Fruit fly (Drosophila melanogaster): ENCODE data around the gene CG13293.
A peak's percentile ranks its signal among the peaks of the same experiment; 100 is the strongest.

The CG13293 gene

dm6 chr3L:6085988-6086387, 3.3 kb downstream of the CG13293 start:
- TF ChIP-seq foxo (GFP tag; optimal IDR thresholded peaks at IDR 0.05) = peak in 1 of 2 experiments; percentile 0
- TF ChIP-seq Dfd (GFP tag; optimal IDR thresholded peaks at IDR 0.05) = no peak
- no peak for TF ChIP-seq Mio (GFP tag; optimal IDR thresholded peaks at IDR 0.05)
- TF ChIP-seq dl (GFP tag; optimal IDR thresholded peaks at IDR 0.05; ENCODE audit: insufficient read depth in 1 of 2, partially characterized antibody in 2 of 2) = no peak
- no peak for TF ChIP-seq woc (GFP tag; optimal IDR thresholded peaks at IDR 0.05)
- no peak for TF ChIP-seq CG9705 (GFP tag; optimal IDR thresholded peaks at IDR 0.05)
- TF ChIP-seq Hr78 (GFP tag; optimal IDR thresholded peaks at IDR 0.05) = no peak
- no peak for TF ChIP-seq N (GFP tag; optimal IDR thresholded peaks at IDR 0.05)

- TF ChIP-seq Myc (optimal IDR thresholded peaks at IDR 0.05) (no peak), Jra (GFP tag; optimal IDR thresholded peaks at IDR 0.05) (no peak), dsf (GFP tag; optimal IDR thresholded peaks at IDR 0.05; ENCODE audit: borderline replicate concordance) (no peak), brk (GFP tag; optimal IDR thresholded peaks at IDR 0.05) (no peak), lola (GFP tag; optimal IDR thresholded peaks at IDR 0.05) (no peak), foxo (GFP tag; optimal IDR thresholded peaks at IDR 0.05) (no peak)
Observed at dm6 chr3L:6093213-6093612, 10.5 kb downstream of the CG13293 start, which contains the start of gene CG10469. Gene CG10469, minus strand, starts transcription at chr3L:6093313.

- peak in 1 of 2 experiments; percentile 92 for TF ChIP-seq foxo (GFP tag; optimal IDR thresholded peaks at IDR 0.05)
- TF ChIP-seq dmrt93B (GFP tag; optimal IDR thresholded peaks at IDR 0.05) = peak; percentile 91
- TF ChIP-seq tai (GFP tag; optimal IDR thresholded peaks at IDR 0.05) = peak; percentile 90
- TF ChIP-seq Mio (GFP tag; optimal IDR thresholded peaks at IDR 0.05) = no peak
- peak; percentile 85 for TF ChIP-seq Sp1 (GFP tag; optimal IDR thresholded peaks at IDR 0.05)
- TF ChIP-seq pan (optimal IDR thresholded peaks at IDR 0.05) = no peak
- peak; percentile 77 for TF ChIP-seq GATAd (GFP tag; optimal IDR thresholded peaks at IDR 0.05)
- TF ChIP-seq psq (GFP tag; optimal IDR thresholded peaks at IDR 0.05) = peak; percentile 89
- TF ChIP-seq usp (GFP tag; optimal IDR thresholded peaks at IDR 0.05) = no peak
- peak; percentile 94 for TF ChIP-seq rgr (GFP tag; optimal IDR thresholded peaks at IDR 0.05)
- TF ChIP-seq h (GFP tag; optimal IDR thresholded peaks at IDR 0.05) = peak; percentile 89
- no peak for TF ChIP-seq Rel (GFP tag; optimal IDR thresholded peaks at IDR 0.05)
- peak; percentile 50 for TF ChIP-seq Rel (tag; optimal IDR thresholded peaks at IDR 0.05)
- peak; percentile 72 for TF ChIP-seq Hr83 (GFP tag; optimal IDR thresholded peaks at IDR 0.05; ENCODE audit: poor library complexity, severe bottlenecking)
- TF ChIP-seq Dfd (GFP tag; optimal IDR thresholded peaks at IDR 0.05) = no peak
- peak; percentile 88 for TF ChIP-seq CG9705 (GFP tag; optimal IDR thresholded peaks at IDR 0.05)
- peak; percentile 63 for TF ChIP-seq woc (GFP tag; optimal IDR thresholded peaks at IDR 0.05)
- no peak for TF ChIP-seq Dif (GFP tag; optimal IDR thresholded peaks at IDR 0.05; ENCODE audit: partially characterized antibody)
- TF ChIP-seq sv (GFP tag; optimal IDR thresholded peaks at IDR 0.05) = peak; percentile 92
- TF ChIP-seq HLH106 (tag; optimal IDR thresholded peaks at IDR 0.05) = peak; percentile 92
- no peak for TF ChIP-seq Myc (optimal IDR thresholded peaks at IDR 0.05)
- TF ChIP-seq CG32264 (GFP tag; optimal IDR thresholded peaks at IDR 0.05) = peak; percentile 19
- TF ChIP-seq Abd-B (GFP tag; optimal IDR thresholded peaks at IDR 0.05) = no peak
- TF ChIP-seq fru (GFP tag; optimal IDR thresholded peaks at IDR 0.05) = peak; percentile 81
- no peak for TF ChIP-seq lola (GFP tag; optimal IDR thresholded peaks at IDR 0.05)
- TF ChIP-seq ey (GFP tag; optimal IDR thresholded peaks at IDR 0.05) = peak; percentile 85
- peak; percentile 7 for TF ChIP-seq CrebA (GFP tag; optimal IDR thresholded peaks at IDR 0.05; ENCODE audit: borderline replicate concordance)
- peak; percentile 90 for TF ChIP-seq brk (GFP tag; optimal IDR thresholded peaks at IDR 0.05)
- no peak for TF ChIP-seq Vsx2 (GFP tag; optimal IDR thresholded peaks at IDR 0.05; ENCODE audit: partially characterized antibody)
- TF ChIP-seq jim (GFP tag; optimal IDR thresholded peaks at IDR 0.05) = no peak
- TF ChIP-seq br (GFP tag; optimal IDR thresholded peaks at IDR 0.05) = peak; percentile 59
- TF ChIP-seq dsf (GFP tag; optimal IDR thresholded peaks at IDR 0.05; ENCODE audit: borderline replicate concordance) = peak; percentile 57
- no peak for TF ChIP-seq N (GFP tag; optimal IDR thresholded peaks at IDR 0.05)
- TF ChIP-seq dl (GFP tag; optimal IDR thresholded peaks at IDR 0.05; ENCODE audit: insufficient read depth in 1 of 2, partially characterized antibody in 2 of 2) = no peak
- peak; percentile 89 for TF ChIP-seq Hnf4 (GFP tag; optimal IDR thresholded peaks at IDR 0.05)
- peak; percentile 89 for TF ChIP-seq OdsH (GFP tag; optimal IDR thresholded peaks at IDR 0.05)
- TF ChIP-seq sage (GFP tag; optimal IDR thresholded peaks at IDR 0.05) = peak; percentile 52
- peak; percentile 75 for TF ChIP-seq Jra (GFP tag; optimal IDR thresholded peaks at IDR 0.05)
- TF ChIP-seq Hr78 (GFP tag; optimal IDR thresholded peaks at IDR 0.05) = no peak
Observed at dm6 chr3L:6094697-6095096, 12.0 kb downstream of the CG13293 start, which contains the start of the genes CG10467 and loj. Gene CG10467, minus strand, starts transcription at chr3L:6094747. Gene loj, plus strand, starts transcription at chr3L:6094987.

All from whole organism, wandering third instar larva.